Worm (Caenorhabditis elegans) whole organism, mixed stage, embryonic: ENCODE measurements around the gene fbxa-197.

Experiments used
- blmp-1 ChIP-seq: fragments of 150-350 bp; optimal IDR thresholded peaks from 2 replicates; lab custom pipeline; 2014; ENCODE audit warnings: missing biosample characterization, missing genetic modification characterization
- ceh-43 ChIP-seq: fragments of 200-800 bp; sonication (Bioruptor generic); optimal IDR thresholded peaks from 2 replicates; lab custom pipeline; 2018; ENCODE audit warnings: mild to moderate bottlenecking, missing genetic modification characterization, moderate library complexity, missing compliant biosample characterization
- cnd-1 ChIP-seq: fragments of 200-800 bp; sonication (Bioruptor generic); optimal IDR thresholded peaks from 2 replicates; lab custom pipeline; 2018; ENCODE audit warnings: mild to moderate bottlenecking, missing genetic modification characterization, missing compliant biosample characterization
- elt-1 ChIP-seq: sonication (generic microtip); optimal IDR thresholded peaks from 2 replicates; lab custom pipeline; 2017; ENCODE audit warnings: missing genetic modification characterization, mild to moderate bottlenecking, missing compliant biosample characterization, antibody characterized with exemption, moderate library complexity, borderline replicate concordance; ENCODE audit not compliant: insufficient read depth
- elt-3 ChIP-seq: fragments of 150-350 bp; optimal IDR thresholded peaks from 2 replicates; lab custom pipeline; 2014; ENCODE audit warnings: missing biosample characterization, missing genetic modification characterization
- ham-2 ChIP-seq: fragments of 200-800 bp; sonication (Bioruptor generic); optimal IDR thresholded peaks from 2 replicates; lab custom pipeline; 2018; ENCODE audit warnings: mild to moderate bottlenecking, missing genetic modification characterization, missing compliant biosample characterization
- hlh-1 ChIP-seq: fragments of 150-350 bp; optimal IDR thresholded peaks from 2 replicates; lab custom pipeline; 2014; ENCODE audit warnings: missing biosample characterization, missing genetic modification reagents, missing genetic modification characterization
- mls-2 ChIP-seq: sonication (generic microtip); optimal IDR thresholded peaks from 2 replicates; lab custom pipeline; 2016; ENCODE audit warnings: mild to moderate bottlenecking, missing genetic modification characterization, moderate library complexity, missing compliant biosample characterization
- nhr-28 ChIP-seq: fragments of 150-350 bp; optimal IDR thresholded peaks from 2 replicates; lab custom pipeline; 2014; ENCODE audit warnings: missing biosample characterization, missing genetic modification characterization
- nhr-76 ChIP-seq: sonication (generic microtip); optimal IDR thresholded peaks from 2 replicates; lab custom pipeline; 2017; ENCODE audit warnings: missing biosample characterization, missing genetic modification characterization
- pha-4 ChIP-seq: fragments of 150-350 bp; optimal IDR thresholded peaks from 2 replicates; lab custom pipeline; 2018; ENCODE audit warnings: missing biosample characterization, missing genetic modification reagents, missing genetic modification characterization
- snpc-4 ChIP-seq: fragments of 150-350 bp; optimal IDR thresholded peaks from 2 replicates; lab custom pipeline; 2014; ENCODE audit warnings: missing biosample characterization, missing genetic modification characterization
- unc-120 ChIP-seq: sonication (generic microtip); optimal IDR thresholded peaks from 2 replicates; lab custom pipeline; 2017; ENCODE audit warnings: missing genetic modification characterization, missing compliant biosample characterization; ENCODE audit not compliant: poor library complexity, severe bottlenecking
- unc-39 ChIP-seq: fragments of 150-350 bp; optimal IDR thresholded peaks from 2 replicates; lab custom pipeline; 2014; ENCODE audit warnings: missing biosample characterization, missing genetic modification characterization

The fbxa-197 gene

DNA sequence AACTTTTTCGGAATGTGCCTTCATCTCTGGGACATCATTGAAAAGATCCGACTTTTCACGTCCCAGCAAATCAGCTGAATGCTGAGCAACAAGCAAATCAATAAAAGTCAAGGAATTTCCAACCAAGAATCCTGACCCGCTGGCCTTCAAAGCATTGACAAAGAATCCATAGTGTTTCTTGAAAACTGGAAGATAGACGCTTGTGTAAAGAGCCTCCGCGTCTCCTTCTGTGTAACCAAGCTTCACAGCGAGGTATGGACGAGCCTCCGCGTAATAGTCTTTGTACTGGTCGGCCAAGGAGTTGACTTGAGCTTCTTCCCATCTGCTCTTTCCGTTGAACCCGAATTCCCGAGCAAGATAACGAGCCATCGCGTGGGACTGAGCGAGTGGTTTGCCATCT lies 47.8 kb downstream of the fbxa-197 start:
- TF ChIP-seq snpc-4 (no peak), elt-1 (tag; lab: Kevin White, UChicago) (no peak), hlh-1 (no peak), nhr-76 (no peak), unc-39 (tag; lab: Kevin White, UChicago) (no peak)

- TF ChIP-seq unc-39 (tag; lab: Kevin White, UChicago) (no peak), ham-2 (GFP tag; lab: Kevin White, UChicago) (no peak), elt-3 (no peak), snpc-4 (no peak), unc-120 (tag; lab: Kevin White, UChicago) (no peak), hlh-1 (no peak), cnd-1 (tag; lab: Kevin White, UChicago) (no peak), nhr-28 (tag; lab: Kevin White, UChicago) (no peak), pha-4 (tag; lab: Kevin White, UChicago) (no peak), mls-2 (tag; lab: Kevin White, UChicago) (no peak), blmp-1 (no peak)
Observed at ce11 chrV:15915919-15916318, 48.4 kb downstream of the fbxa-197 start, which contains the start of gene gst-38. TSS of gene gst-38 (minus strand) at chrV:15916070.

DNA sequence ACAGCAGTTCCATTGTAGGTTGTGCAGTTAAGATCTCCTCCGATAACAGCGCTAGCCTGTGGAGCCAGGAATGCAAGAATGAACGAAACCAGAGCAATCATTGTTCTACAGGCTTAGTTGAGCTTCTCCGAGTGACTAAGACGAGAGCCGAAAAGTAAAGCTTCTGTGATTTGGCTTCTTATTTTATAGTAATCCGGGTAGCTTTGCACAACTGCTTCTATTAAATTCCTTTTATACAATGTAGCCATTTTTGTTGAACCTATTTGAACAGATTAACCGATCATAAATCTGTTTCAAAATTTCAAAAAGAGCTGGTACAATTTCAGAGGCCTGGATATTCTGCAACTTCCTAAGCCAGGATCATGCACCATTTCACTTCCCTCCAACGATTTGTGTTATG lies 50.0 kb downstream of the fbxa-197 start, which contains the start of gene F35E8.9:
TSS of gene F35E8.9 (minus strand) at position 101 of the 400 bp plus-strand sequence.
- TF ChIP-seq ham-2 (GFP tag; lab: Kevin White, UChicago) (no peak), ceh-43 (GFP tag; lab: Kevin White, UChicago) (no peak)
- TF ChIP-seq, all 35 proteins: peak for 0
